Worm (Caenorhabditis elegans) whole organism, L2 larva: Measurements from ENCODE around the gene C10B5.1.

ENCODE experiments used
- ZK546.5 ChIP-seq: sonication (generic microtip); optimal IDR thresholded peaks from 2 replicates; lab custom pipeline; 2017; ENCODE audit warnings: missing biosample characterization, missing genetic modification characterization
- aly-2 ChIP-seq: fragments of 150-350 bp; optimal IDR thresholded peaks from 2 replicates; lab custom pipeline; 2014; ENCODE audit warnings: missing biosample characterization, missing genetic modification characterization
- elt-1 ChIP-seq: fragments of 150-350 bp; optimal IDR thresholded peaks from 2 replicates; lab custom pipeline; 2014; ENCODE audit warnings: missing biosample characterization, missing genetic modification characterization
- lin-11 ChIP-seq: fragments of 150-350 bp; sonication (generic microtip); optimal IDR thresholded peaks from 2 replicates; lab custom pipeline; 2014; ENCODE audit warnings: missing biosample characterization, missing genetic modification characterization, inconsistent platforms, mixed read lengths
- lin-13 ChIP-seq: fragments of 150-350 bp; optimal IDR thresholded peaks from 2 replicates; lab custom pipeline; 2014; ENCODE audit warnings: missing biosample characterization, missing genetic modification reagents, missing genetic modification characterization
- nhr-25 ChIP-seq: fragments of 150-350 bp; sonication (generic microtip); optimal IDR thresholded peaks from 3 replicates; lab custom pipeline; 2014; ENCODE audit warnings: missing biosample characterization, missing genetic modification characterization
- nhr-6 ChIP-seq: fragments of 150-350 bp; optimal IDR thresholded peaks from 2 replicates; lab custom pipeline; 2014; ENCODE audit warnings: missing biosample characterization, missing genetic modification characterization
- snpc-4 ChIP-seq: fragments of 150-350 bp; optimal IDR thresholded peaks from 2 replicates; lab custom pipeline; 2014; ENCODE audit warnings: missing biosample characterization, missing genetic modification characterization
- unc-39 ChIP-seq: fragments of 150-350 bp; optimal IDR thresholded peaks from 2 replicates; lab custom pipeline; 2014; ENCODE audit warnings: missing biosample characterization, missing genetic modification characterization

DNA sequence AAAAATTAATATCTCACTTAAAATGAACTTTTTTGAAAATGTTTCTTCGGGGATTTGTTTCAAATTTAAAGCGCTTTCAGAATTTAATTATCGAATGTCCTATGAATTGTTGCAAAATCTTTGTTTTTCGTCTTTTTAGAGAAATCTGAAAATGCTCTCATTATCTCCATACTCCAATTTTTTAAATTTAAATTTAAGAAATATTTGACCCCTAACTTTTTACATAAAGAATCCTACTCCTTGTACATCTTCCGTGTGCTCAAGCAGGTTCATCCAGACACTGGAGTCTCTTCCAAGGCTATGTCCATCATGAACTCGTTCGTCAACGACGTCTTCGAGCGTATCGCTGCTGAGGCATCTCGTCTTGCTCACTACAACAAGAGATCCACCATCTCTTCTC is 44.8 kb upstream of the C10B5.1 start, which contains the start of gene his-39:
- TF ChIP-seq aly-2 (tag; lab: Kevin White, UChicago) (no peak), elt-1 (no peak), snpc-4 (tag; lab: Kevin White, UChicago) (no peak), lin-11 (tag; lab: Kevin White, UChicago) (no peak), nhr-25 (tag; lab: Kevin White, UChicago) (no peak), nhr-6 (tag; lab: Kevin White, UChicago) (no peak), lin-13 (no peak), unc-39 (tag; lab: Kevin White, UChicago) (no peak), ZK546.5 (no peak)
